Fruit fly (Drosophila melanogaster) S2 (cell line): ENCODE results near the gene CG13312.

Experiments used
- CG8478 ChIP-seq: fragments of >200 bp; optimal IDR thresholded peaks from 2 replicates; lab custom pipeline; 2018
- CTCF ChIP-seq, 2 experiments: fragments of >200 bp; optimal IDR thresholded peaks; 2 replicates each; lab custom pipeline; 2018

The CG13312 gene

DNA sequence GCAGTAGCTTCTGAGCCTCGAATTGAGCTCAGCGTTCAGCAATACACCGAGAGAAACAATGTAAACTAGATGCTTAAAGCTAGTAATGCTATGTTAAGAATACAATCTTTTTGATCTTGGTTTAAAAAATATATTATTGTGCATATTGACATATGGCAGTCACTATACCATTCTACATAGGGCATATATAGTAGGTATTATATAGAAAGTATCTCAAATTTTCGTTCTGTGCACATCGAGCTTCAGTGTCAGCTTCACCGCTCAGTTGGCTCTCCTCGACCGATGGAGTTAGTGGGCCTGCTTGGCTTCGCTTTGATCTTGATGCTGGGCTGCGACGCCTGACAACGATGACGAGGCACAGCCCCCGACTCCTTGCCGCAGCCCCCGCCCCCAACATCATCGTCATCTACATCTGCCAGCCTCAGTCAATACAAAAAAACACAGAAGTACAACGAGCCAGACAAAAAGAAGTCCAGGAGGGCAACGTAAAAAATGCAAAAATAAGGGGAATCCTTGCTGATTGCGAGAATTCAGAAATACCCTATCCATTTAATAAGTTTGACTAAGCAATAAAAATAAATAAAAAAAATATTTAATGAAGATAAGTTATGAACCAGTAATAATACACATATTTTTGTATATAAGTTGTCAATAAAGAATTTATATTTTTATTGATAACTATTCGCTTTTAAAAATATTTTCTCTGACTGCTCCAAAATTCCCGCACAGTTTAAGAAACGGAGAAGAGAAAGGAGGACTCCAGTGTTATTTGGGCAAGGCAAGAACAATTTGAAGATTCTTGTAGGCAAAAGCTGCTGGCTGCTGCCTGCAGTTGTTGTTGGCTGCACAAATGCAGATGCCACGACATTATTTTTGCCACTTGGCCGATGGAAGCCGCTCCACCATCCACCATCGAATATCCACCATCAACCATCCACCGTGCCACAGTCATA is 15.0 kb upstream of the CG13312 start:
- TF ChIP-seq CTCF (optimal IDR thresholded peaks at IDR 0.05; lab: Kevin White, UChicago), result no peak
- TF ChIP-seq CG8478 (lab: Kevin White, UChicago), result no peak

- TF ChIP-seq CG8478 (lab: Kevin White, UChicago) (no peak), CTCF (optimal IDR thresholded peaks at IDR 0.05; lab: Kevin White, UChicago) (no peak)
These were observed 12.4 kb upstream of the CG13312 start for dm6 chr3L:8819441-8819840.

dm6 chr3L:8813484-8813883 is 6.5 kb upstream of the CG13312 start:
- TF ChIP-seq CG8478 (lab: Kevin White, UChicago) (no peak), CTCF (optimal IDR thresholded peaks at IDR 0.05; lab: Kevin White, UChicago) (no peak)

DNA sequence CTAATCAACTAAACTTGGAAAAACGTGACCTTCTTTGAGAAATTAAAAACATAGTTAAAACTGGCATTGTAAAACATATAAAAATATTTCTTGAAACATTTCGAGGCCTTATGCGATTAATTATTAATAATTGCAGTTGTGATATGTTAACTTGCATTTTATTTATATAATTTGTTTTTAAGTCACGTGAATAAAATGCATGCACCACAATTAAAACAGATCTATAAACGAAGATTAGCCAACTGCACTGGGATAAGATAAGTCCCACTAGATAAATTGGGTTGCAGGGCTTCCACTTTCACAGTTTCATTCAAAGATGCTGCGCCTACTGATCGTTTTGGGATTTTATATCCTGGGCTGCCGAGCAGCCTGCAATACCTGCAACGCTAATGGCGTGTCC is 3.1 kb upstream of the CG13312 start, which contains the start of gene CG13309:
Gene CG13309, plus strand, starts transcription at position 301 of the 400 bp plus-strand sequence.
- TF ChIP-seq CG8478 (lab: Kevin White, UChicago) (no peak), CTCF (optimal IDR thresholded peaks at IDR 0.05; lab: Kevin White, UChicago) (no peak)

DNA sequence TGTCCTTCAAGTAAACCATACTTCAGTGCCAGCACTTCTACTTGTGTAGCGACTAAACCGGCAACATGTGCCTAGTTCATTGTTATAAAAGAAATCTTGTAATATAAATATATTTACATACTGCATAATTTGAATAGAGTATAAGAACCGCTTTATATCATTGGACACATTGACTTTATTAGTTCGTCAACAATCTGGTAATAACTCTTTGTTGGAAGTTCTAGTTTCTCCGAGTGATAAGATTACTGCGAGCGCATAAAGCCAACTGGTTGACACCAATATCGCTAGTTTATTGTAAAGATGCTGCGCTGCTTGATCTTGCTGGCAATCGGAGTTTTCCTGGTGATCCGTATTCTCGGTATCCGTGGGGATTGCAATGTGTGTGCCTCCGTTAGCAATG is 1.2 kb upstream of the CG13312 start, which contains the start of gene CG13308:
Gene CG13308, plus strand, starts transcription at position 301 of the 400 bp plus-strand sequence.
- TF ChIP-seq CG8478 (lab: Kevin White, UChicago), result no peak
- no peak for TF ChIP-seq CTCF (optimal IDR thresholded peaks at IDR 0.05; lab: Kevin White, UChicago)

dm6 chr3L:8804082-8804814 is 2.8 kb downstream of the CG13312 start, which contains the start of the genes CG32023 and CG34427:
CG32023 (minus strand) TSS chr3L:8804182.
CG34427 (plus strand) TSS chr3L:8804764.
- TF ChIP-seq CTCF (optimal IDR thresholded peaks at IDR 0.05; lab: Kevin White, UChicago) (no peak), CG8478 (lab: Kevin White, UChicago) (no peak)

dm6 chr3L:8802064-8802463 is 4.9 kb downstream of the CG13312 start, which contains the start of the genes CG13311 and CG34426:
CG13311 (minus strand) TSS chr3L:8802164.
CG34426 (plus strand) TSS chr3L:8802463.
- no peak for TF ChIP-seq CTCF (optimal IDR thresholded peaks at IDR 0.05; lab: Kevin White, UChicago)
- no peak for TF ChIP-seq CG8478 (lab: Kevin White, UChicago)

dm6 chr3L:8800432-8800831 is 6.6 kb downstream of the CG13312 start, which contains the start of gene CG13310:
CG13310 (minus strand) TSS chr3L:8800532.
- TF ChIP-seq CG8478 (lab: Kevin White, UChicago) (no peak), CTCF (optimal IDR thresholded peaks at IDR 0.05; lab: Kevin White, UChicago) (no peak)

- TF ChIP-seq CG8478 (lab: Kevin White, UChicago) (no peak), CTCF (optimal IDR thresholded peaks at IDR 0.05; lab: Kevin White, UChicago) (no peak)
These were observed 8.5 kb downstream of the CG13312 start for dm6 chr3L:8798539-8798938.

DNA sequence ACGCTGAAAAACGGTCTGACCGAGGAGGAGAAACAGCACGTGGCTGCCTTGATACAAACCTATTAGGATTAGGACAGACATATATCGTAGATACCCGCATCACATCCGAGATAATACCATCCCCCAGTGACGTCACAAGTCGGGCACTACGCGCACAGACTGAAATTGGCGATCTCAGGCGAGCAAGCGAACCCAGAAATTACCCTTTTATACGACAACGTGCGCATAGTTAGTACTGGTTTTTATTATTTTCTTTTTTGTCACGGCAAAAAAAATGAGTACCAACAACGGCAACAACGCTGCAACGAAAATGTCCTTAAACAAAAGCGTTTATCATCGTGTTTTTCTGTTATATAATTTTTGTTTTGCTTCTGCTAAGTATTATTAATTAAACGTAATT is 8.9 kb downstream of the CG13312 start:
- TF ChIP-seq CG8478 (lab: Kevin White, UChicago) (no peak), CTCF (optimal IDR thresholded peaks at IDR 0.05; lab: Kevin White, UChicago) (no peak)

dm6 chr3L:8788445-8788844 is 18.6 kb downstream of the CG13312 start, which contains the start of gene Acbp5:
Acbp5 (minus strand) TSS chr3L:8788545.
- TF ChIP-seq CG8478 (lab: Kevin White, UChicago) (no peak), CTCF (optimal IDR thresholded peaks at IDR 0.05; lab: Kevin White, UChicago) (no peak)

DNA sequence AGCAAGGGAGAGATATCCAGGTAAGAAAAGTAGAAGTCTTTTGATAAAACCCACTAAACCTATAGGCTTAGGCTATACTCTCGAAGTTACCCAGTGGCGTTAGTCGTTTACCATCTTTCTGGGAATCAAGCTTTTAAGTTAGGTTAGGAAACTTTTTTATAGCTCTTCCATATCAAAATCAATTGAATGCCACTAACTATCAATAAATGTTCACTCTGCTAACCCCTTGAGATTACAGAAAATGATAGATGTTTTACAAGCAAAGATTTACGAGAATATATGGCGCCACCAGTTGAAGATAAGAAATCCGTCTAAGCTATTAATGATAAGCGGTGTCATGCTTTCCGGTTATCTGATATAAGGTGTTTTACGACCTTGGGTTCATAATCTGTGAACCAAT is 19.3 kb downstream of the CG13312 start:
- TF ChIP-seq CG8478 (lab: Kevin White, UChicago) (no peak), CTCF (optimal IDR thresholded peaks at IDR 0.05; lab: Kevin White, UChicago) (no peak)

- TF ChIP-seq CG8478 (lab: Kevin White, UChicago) (no peak), CTCF (optimal IDR thresholded peaks at IDR 0.05; lab: Kevin White, UChicago) (no peak)
These were observed 19.8 kb downstream of the CG13312 start for dm6 chr3L:8787240-8787639.

dm6 chr3L:8783299-8783698 is 23.7 kb downstream of the CG13312 start:
- TF ChIP-seq CTCF (optimal IDR thresholded peaks at IDR 0.05; lab: Kevin White, UChicago) (no peak), CG8478 (lab: Kevin White, UChicago) (no peak)
